Worm (Caenorhabditis elegans) whole organism, L3 larva: Measurements from ENCODE around the gene spin-4.

Experiments
- R02D3.7 ChIP-seq: fragments of 150-350 bp; optimal IDR thresholded peaks from 2 replicates; lab custom pipeline; 2014; ENCODE audit warnings: missing biosample characterization, missing genetic modification characterization
- ZK546.5 ChIP-seq: sonication (generic microtip); optimal IDR thresholded peaks from 2 replicates; lab custom pipeline; 2017; ENCODE audit warnings: missing biosample characterization, missing genetic modification characterization
- aly-2 ChIP-seq: fragments of 150-350 bp; optimal IDR thresholded peaks from 2 replicates; lab custom pipeline; 2014; ENCODE audit warnings: missing biosample characterization, missing genetic modification characterization
- ama-1 ChIP-seq: fragments of 150-350 bp; optimal IDR thresholded peaks from 2 replicates; lab custom pipeline; 2018
- ceh-16 ChIP-seq: sonication (generic microtip); optimal IDR thresholded peaks from 2 replicates; lab custom pipeline; 2017; ENCODE audit warnings: missing biosample characterization, missing genetic modification characterization
- ceh-28 ChIP-seq: fragments of 150-350 bp; optimal IDR thresholded peaks from 2 replicates; lab custom pipeline; 2014; ENCODE audit warnings: missing biosample characterization, missing genetic modification reagents, missing genetic modification characterization
- ceh-9 ChIP-seq: sonication (generic microtip); optimal IDR thresholded peaks from 2 replicates; lab custom pipeline; 2018; ENCODE audit warnings: missing biosample characterization, missing genetic modification characterization
- daf-12 ChIP-seq: fragments of 150-350 bp; optimal IDR thresholded peaks from 2 replicates; lab custom pipeline; 2014; ENCODE audit warnings: missing biosample characterization, missing genetic modification reagents, missing genetic modification characterization
- egl-27 ChIP-seq: sonication (generic microtip); optimal IDR thresholded peaks from 4 replicates; lab custom pipeline; 2017; ENCODE audit warnings: missing biosample characterization, missing genetic modification reagents, missing genetic modification characterization
- egl-5 ChIP-seq: fragments of 150-350 bp; optimal IDR thresholded peaks from 2 replicates; lab custom pipeline; 2017; ENCODE audit warnings: missing biosample characterization, missing genetic modification reagents, missing genetic modification characterization, inconsistent platforms
- elt-1 ChIP-seq: fragments of 150-350 bp; optimal IDR thresholded peaks from 2 replicates; lab custom pipeline; 2014; ENCODE audit warnings: missing biosample characterization, missing genetic modification characterization
- elt-2 ChIP-seq: sonication (generic microtip); optimal IDR thresholded peaks from 2 replicates; lab custom pipeline; 2016; ENCODE audit warnings: missing genetic modification reagents, mild to moderate bottlenecking, missing genetic modification characterization, missing compliant biosample characterization
- eor-1 ChIP-seq, 2 experiments: fragments of 150-350 bp; optimal IDR thresholded peaks; 2 replicates each; lab custom pipeline; 2014 to 2018; ENCODE audit warnings: missing biosample characterization in 2 of 2, missing genetic modification characterization in 2 of 2
- fkh-10 ChIP-seq: sonication (generic microtip); optimal IDR thresholded peaks from 2 replicates; lab custom pipeline; 2017; ENCODE audit warnings: missing biosample characterization, missing genetic modification reagents, missing genetic modification characterization
- fkh-2 ChIP-seq: fragments of 150-350 bp; optimal IDR thresholded peaks from 2 replicates; lab custom pipeline; 2014; ENCODE audit warnings: missing biosample characterization, missing genetic modification reagents, missing genetic modification characterization
- fos-1 ChIP-seq: fragments of 150-350 bp; optimal IDR thresholded peaks from 2 replicates; lab custom pipeline; 2014; ENCODE audit warnings: missing biosample characterization, missing genetic modification characterization
- hmg-11 ChIP-seq: sonication (generic microtip); optimal IDR thresholded peaks from 2 replicates; lab custom pipeline; 2016; ENCODE audit warnings: missing genetic modification characterization, missing compliant biosample characterization
- lsy-12 ChIP-seq: sonication (generic microtip); optimal IDR thresholded peaks from 2 replicates; lab custom pipeline; 2016; ENCODE audit warnings: mild to moderate bottlenecking, missing genetic modification characterization, missing compliant biosample characterization
- mdl-1 ChIP-seq: fragments of 150-350 bp; optimal IDR thresholded peaks from 2 replicates; lab custom pipeline; 2014; ENCODE audit warnings: missing biosample characterization, missing genetic modification characterization
- nfya-1 ChIP-seq: sonication (generic microtip); optimal IDR thresholded peaks from 2 replicates; lab custom pipeline; 2017; ENCODE audit warnings: missing genetic modification characterization, mild to moderate bottlenecking, missing compliant biosample characterization, antibody characterized with exemption, moderate library complexity; ENCODE audit not compliant: insufficient read depth
- nhr-25 ChIP-seq: sonication (generic microtip); optimal IDR thresholded peaks from 2 replicates; lab custom pipeline; 2017; ENCODE audit warnings: missing biosample characterization, missing genetic modification characterization
- nhr-28 ChIP-seq: fragments of 150-350 bp; optimal IDR thresholded peaks from 2 replicates; lab custom pipeline; 2014; ENCODE audit warnings: missing biosample characterization, missing genetic modification characterization
- nhr-43 ChIP-seq: sonication (generic microtip); optimal IDR thresholded peaks from 2 replicates; lab custom pipeline; 2016; ENCODE audit warnings: mild to moderate bottlenecking, missing genetic modification characterization, missing compliant biosample characterization; ENCODE audit not compliant: poor library complexity, severe bottlenecking
- nhr-76 ChIP-seq: fragments of 150-350 bp; sonication (generic microtip); optimal IDR thresholded peaks from 5 replicates; lab custom pipeline; 2014; ENCODE audit warnings: missing biosample characterization, missing genetic modification characterization
- pha-4 ChIP-seq: fragments of 150-350 bp; optimal IDR thresholded peaks from 2 replicates; lab custom pipeline; 2014; ENCODE audit warnings: missing biosample characterization, missing genetic modification reagents, missing genetic modification characterization
- pqm-1 ChIP-seq: fragments of 150-350 bp; optimal IDR thresholded peaks from 2 replicates; lab custom pipeline; 2017; ENCODE audit warnings: missing biosample characterization, missing genetic modification characterization, inconsistent platforms
- sea-2 ChIP-seq: fragments of 150-350 bp; sonication (generic microtip); optimal IDR thresholded peaks from 4 replicates; lab custom pipeline; 2014; ENCODE audit warnings: missing biosample characterization, missing genetic modification reagents, missing genetic modification characterization
- skn-1 ChIP-seq: fragments of 150-350 bp; optimal IDR thresholded peaks from 2 replicates; lab custom pipeline; 2014; ENCODE audit warnings: missing biosample characterization, missing genetic modification characterization
- tbx-2 ChIP-seq: sonication (generic microtip); optimal IDR thresholded peaks from 2 replicates; lab custom pipeline; 2016; ENCODE audit warnings: mild to moderate bottlenecking, missing genetic modification characterization, missing compliant biosample characterization
- unc-39 ChIP-seq: sonication (generic microtip); optimal IDR thresholded peaks from 4 replicates; lab custom pipeline; 2017; ENCODE audit warnings: missing biosample characterization, missing genetic modification characterization
- ztf-4 ChIP-seq: fragments of 150-350 bp; optimal IDR thresholded peaks from 2 replicates; lab custom pipeline; 2014; ENCODE audit warnings: missing biosample characterization, missing genetic modification characterization

The spin-4 gene

DNA sequence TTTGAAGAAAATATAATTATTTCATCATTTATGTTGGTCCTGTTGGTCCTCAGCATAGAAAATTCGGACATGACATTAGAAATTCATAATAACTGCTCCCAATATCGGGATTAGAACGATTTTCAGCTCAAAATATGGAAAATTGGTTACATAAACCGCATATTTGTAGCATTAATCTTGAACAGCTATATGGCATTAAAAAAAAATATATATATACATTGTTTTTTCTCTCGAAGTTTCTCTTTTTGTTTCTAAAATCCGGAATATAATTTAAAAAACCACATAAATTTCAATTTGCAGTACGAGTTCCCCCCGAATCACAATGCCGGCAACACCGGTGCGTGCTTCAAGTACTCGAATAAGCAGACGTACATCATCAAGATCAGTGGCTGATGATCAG lies 26.1 kb downstream of the spin-4 start, which contains the start of gene ssl-1:
TSS of gene ssl-1 (plus strand) at position 301 of the 400 bp plus-strand sequence.
- no peak for TF ChIP-seq fkh-2
- no peak for TF ChIP-seq nhr-28 (tag; lab: Kevin White, UChicago)
- TF ChIP-seq tbx-2 (tag; lab: Kevin White, UChicago) = no peak
- TF ChIP-seq ZK546.5 (tag; lab: Kevin White, UChicago) = no peak

DNA sequence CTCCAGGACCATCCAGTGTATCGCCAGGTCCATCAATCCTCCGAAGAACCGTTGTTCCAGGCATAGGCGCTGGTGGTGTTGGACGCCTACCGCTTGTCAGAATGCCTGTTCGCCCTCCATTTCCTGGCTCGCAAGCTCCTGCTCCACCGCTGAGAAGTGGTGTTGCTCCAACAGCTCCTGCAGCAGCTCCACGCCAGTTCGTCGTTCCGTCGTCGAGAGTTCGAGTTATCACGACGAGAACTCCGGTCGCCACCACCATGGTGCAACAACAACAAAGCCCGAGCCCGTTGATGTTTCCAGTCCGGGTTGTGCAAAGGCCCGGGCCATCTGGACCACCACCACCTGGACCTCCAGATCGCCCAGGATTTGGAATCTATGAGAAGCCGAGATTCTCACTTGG lies 40.0 kb downstream of the spin-4 start:
- TF ChIP-seq ceh-9 = no peak
- TF ChIP-seq unc-39 = no peak
- TF ChIP-seq elt-1 = no peak
- TF ChIP-seq egl-5 = no peak
- no peak for TF ChIP-seq hmg-11 (tag; lab: Kevin White, UChicago)
- TF ChIP-seq skn-1 (tag; lab: Kevin White, UChicago) = no peak
- TF ChIP-seq pqm-1 (tag; lab: Kevin White, UChicago) = no peak
- no peak for TF ChIP-seq daf-12 (tag; lab: Kevin White, UChicago)
- no peak for TF ChIP-seq R02D3.7
- TF ChIP-seq sea-2 (GFP tag; lab: Kevin White, UChicago) = no peak
- no peak for TF ChIP-seq mdl-1 (tag; lab: Kevin White, UChicago)
- no peak for TF ChIP-seq ztf-4 (tag; lab: Kevin White, UChicago)
- no peak for TF ChIP-seq egl-27 (tag; lab: Kevin White, UChicago)
- TF ChIP-seq lsy-12 = no peak
- TF ChIP-seq pha-4 (tag; lab: Kevin White, UChicago) = no peak
- TF ChIP-seq elt-2 (tag; lab: Kevin White, UChicago) = no peak
- no peak for TF ChIP-seq nhr-25 (tag; lab: Kevin White, UChicago)
- no peak for TF ChIP-seq nhr-43 (tag; lab: Kevin White, UChicago)
- TF ChIP-seq nhr-28 (tag; lab: Kevin White, UChicago) = no peak
- no peak for TF ChIP-seq nfya-1 (tag; lab: Kevin White, UChicago)

ce11 chrIII:12738935-12739334 lies 50.8 kb downstream of the spin-4 start:
- no peak for TF ChIP-seq ceh-16 (tag; lab: Kevin White, UChicago)
- TF ChIP-seq nhr-76 (tag; lab: Kevin White, UChicago) = no peak
- no peak for TF ChIP-seq eor-1 (tag; optimal IDR thresholded peaks at IDR 0.05; lab: Kevin White, UChicago)
- TF ChIP-seq elt-2 (tag; lab: Kevin White, UChicago) = no peak
- TF ChIP-seq nfya-1 (tag; lab: Kevin White, UChicago) = no peak
- TF ChIP-seq pha-4 (tag; lab: Kevin White, UChicago) = no peak
- no peak for TF ChIP-seq aly-2
- TF ChIP-seq ama-1 (lab: Kevin White, UChicago) = no peak
- TF ChIP-seq mdl-1 (tag; lab: Kevin White, UChicago) = no peak
- TF ChIP-seq nhr-43 (tag; lab: Kevin White, UChicago) = no peak
- no peak for TF ChIP-seq R02D3.7
- TF ChIP-seq, all 47 proteins: peak for 0

DNA sequence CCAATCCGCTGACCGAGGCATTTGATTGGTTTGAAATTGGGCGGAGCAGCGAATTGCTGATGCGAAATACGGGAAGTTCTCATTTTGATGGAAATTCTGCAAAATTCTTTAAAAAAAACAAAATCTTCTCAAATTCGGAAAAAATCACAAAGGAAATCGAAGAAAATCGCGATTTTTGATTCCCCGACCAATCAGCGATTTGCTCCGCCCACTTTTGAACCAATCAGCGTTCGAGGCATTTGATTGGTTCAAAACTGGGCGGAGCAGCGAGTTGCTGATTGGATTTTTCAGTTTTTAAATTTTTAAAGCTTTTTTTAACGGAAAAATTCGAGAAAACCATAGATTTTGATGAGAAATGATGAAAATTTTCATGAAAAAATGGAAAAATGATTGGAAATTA lies 52.2 kb downstream of the spin-4 start:
- TF ChIP-seq nhr-43 (tag; lab: Kevin White, UChicago) = no peak
- TF ChIP-seq nfya-1 (tag; lab: Kevin White, UChicago) = peak; percentile 76
- TF ChIP-seq, all 47 proteins: peak for 1

DNA sequence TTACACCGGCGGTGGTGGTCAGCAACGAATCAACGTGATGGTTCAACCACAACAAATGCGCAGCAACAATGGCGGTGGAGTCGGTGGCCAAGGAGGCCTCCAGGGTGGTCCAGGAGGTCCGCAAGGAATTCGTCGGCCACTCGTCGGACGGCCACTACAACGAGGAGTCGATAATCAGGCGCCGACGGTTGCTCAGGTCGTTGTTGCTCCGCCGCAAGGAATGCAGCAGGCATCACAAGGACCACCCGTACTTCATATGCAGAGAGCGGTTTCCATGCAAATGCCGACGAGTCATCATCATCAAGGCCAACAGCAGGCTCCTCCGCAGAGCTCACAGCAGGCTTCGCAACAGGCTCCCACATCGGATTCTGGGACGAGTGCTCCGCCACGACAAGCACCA lies 55.4 kb downstream of the spin-4 start:
- TF ChIP-seq R02D3.7 (no peak), pha-4 (tag; lab: Kevin White, UChicago) (no peak), ceh-28 (tag; lab: Kevin White, UChicago) (no peak), fos-1 (no peak), mdl-1 (tag; lab: Kevin White, UChicago) (no peak)
- TF ChIP-seq, all 47 proteins: peak for 0

- TF ChIP-seq ztf-4 (tag; lab: Kevin White, UChicago) = no peak
- TF ChIP-seq pha-4 (tag; lab: Kevin White, UChicago) = no peak
- no peak for TF ChIP-seq unc-39
- no peak for TF ChIP-seq aly-2
- TF ChIP-seq tbx-2 (tag; lab: Kevin White, UChicago) = no peak
- TF ChIP-seq daf-12 (tag; lab: Kevin White, UChicago) = no peak
- no peak for TF ChIP-seq fkh-10 (GFP tag; lab: Kevin White, UChicago)
- TF ChIP-seq, all 47 proteins: peak for 0
These were observed 58.3 kb downstream of the spin-4 start, which contains the start of gene Y111B2A.21 for ce11 chrIII:12746369-12746855. Y111B2A.21 (plus strand) TSS chrIII:12746419.
